Worm (Caenorhabditis elegans) whole organism, young adult: ENCODE results near the gene F42F12.4.

Source experiments
- K11D2.4 ChIP-seq: fragments of 200-800 bp; sonication (Bioruptor generic); IDR thresholded peaks from 2 replicates; pipeline ENCODE4 v1.3.6; 2022; ENCODE audit warnings: missing genetic modification reagents, missing genetic modification characterization, missing compliant biosample characterization
- T26A5.8 ChIP-seq: sonication (generic microtip); optimal IDR thresholded peaks from 2 replicates; lab custom pipeline; 2016; ENCODE audit warnings: missing genetic modification characterization, missing compliant biosample characterization
- Y53F4B.3 ChIP-seq: fragments of 200-800 bp; sonication (Bioruptor generic); IDR thresholded peaks from 2 replicates; pipeline ENCODE4 v1.3.6; 2022; ENCODE audit warnings: missing genetic modification reagents, missing genetic modification characterization, missing compliant biosample characterization
- Y56A3A.18 ChIP-seq: fragments of 200-800 bp; sonication (Bioruptor generic); IDR thresholded peaks from 2 replicates; pipeline ENCODE4 v1.3.6; 2022; ENCODE audit warnings: missing genetic modification reagents, missing genetic modification characterization, missing compliant biosample characterization
- ZK185.1 ChIP-seq: sonication (generic microtip); optimal IDR thresholded peaks from 2 replicates; lab custom pipeline; 2016; ENCODE audit warnings: mild to moderate bottlenecking, missing genetic modification characterization, missing compliant biosample characterization; ENCODE audit not compliant: poor library complexity, severe bottlenecking
- atf-7 ChIP-seq: sonication (generic microtip); optimal IDR thresholded peaks from 2 replicates; lab custom pipeline; 2017; ENCODE audit warnings: mild to moderate bottlenecking, missing genetic modification characterization, missing compliant biosample characterization
- athp-1 ChIP-seq: sonication (generic microtip); optimal IDR thresholded peaks from 2 replicates; lab custom pipeline; 2017; ENCODE audit warnings: mild to moderate bottlenecking, missing genetic modification characterization, missing compliant biosample characterization
- attf-5 ChIP-seq: fragments of 200-800 bp; sonication (Bioruptor generic); optimal IDR thresholded peaks from 2 replicates; lab custom pipeline; 2018; ENCODE audit warnings: mild to moderate bottlenecking, missing genetic modification characterization, missing compliant biosample characterization
- attf-6 ChIP-seq: fragments of 200-800 bp; sonication (Bioruptor generic); IDR thresholded peaks from 2 replicates; pipeline ENCODE4 v1.3.6; 2022; ENCODE audit warnings: missing genetic modification reagents, missing genetic modification characterization, missing compliant biosample characterization
- ccch-3 ChIP-seq: fragments of 200-800 bp; sonication (Bioruptor generic); optimal IDR thresholded peaks from 2 replicates; lab custom pipeline; 2018; ENCODE audit warnings: mild to moderate bottlenecking, missing genetic modification characterization, missing compliant biosample characterization
- chd-7 ChIP-seq: sonication (generic microtip); optimal IDR thresholded peaks from 2 replicates; lab custom pipeline; 2016; ENCODE audit warnings: mild to moderate bottlenecking, missing genetic modification characterization, moderate library complexity, missing compliant biosample characterization
- die-1 ChIP-seq: sonication (generic microtip); optimal IDR thresholded peaks from 2 replicates; lab custom pipeline; 2016; ENCODE audit warnings: missing genotype, mild to moderate bottlenecking, missing genetic modification characterization, missing compliant biosample characterization
- efl-1 ChIP-seq: fragments of 150-350 bp; optimal IDR thresholded peaks from 2 replicates; lab custom pipeline; 2014; ENCODE audit warnings: missing biosample characterization, missing genetic modification reagents, missing genetic modification characterization
- egrh-3 ChIP-seq: fragments of 200-800 bp; sonication (Bioruptor generic); IDR thresholded peaks from 2 replicates; pipeline ENCODE4 v1.3.6; 2022; ENCODE audit warnings: missing genetic modification reagents, missing genetic modification characterization, missing compliant biosample characterization
- gei-17 ChIP-seq: fragments of 200-800 bp; sonication (Bioruptor generic); optimal IDR thresholded peaks from 2 replicates; lab custom pipeline; 2018; ENCODE audit warnings: mild to moderate bottlenecking, missing genetic modification characterization, missing compliant biosample characterization
- him-1 ChIP-seq: sonication (generic microtip); optimal IDR thresholded peaks from 2 replicates; lab custom pipeline; 2016; ENCODE audit warnings: missing genotype, missing genetic modification reagents, missing genetic modification characterization, missing compliant biosample characterization
- lir-1 ChIP-seq: fragments of 200-800 bp; sonication (Bioruptor generic); conservative IDR thresholded peaks from 2 replicates; pipeline ENCODE4 v1.3.6; 2022; ENCODE audit warnings: missing genetic modification reagents, missing genetic modification characterization, missing compliant biosample characterization
- madf-10 ChIP-seq: sonication (generic microtip); optimal IDR thresholded peaks from 2 replicates; lab custom pipeline; 2016; ENCODE audit warnings: mild to moderate bottlenecking, missing genetic modification characterization, missing compliant biosample characterization
- madf-6 ChIP-seq: fragments of 200-800 bp; sonication (Bioruptor generic); IDR thresholded peaks from 2 replicates; pipeline ENCODE4 v1.3.6; 2022; ENCODE audit warnings: missing genetic modification reagents, missing genetic modification characterization, missing compliant biosample characterization
- madf-8 ChIP-seq: fragments of 200-800 bp; sonication (Bioruptor generic); conservative IDR thresholded peaks from 2 replicates; pipeline ENCODE4 v1.3.6; 2022; ENCODE audit warnings: missing genetic modification reagents, missing genetic modification characterization, missing compliant biosample characterization
- mcd-1 ChIP-seq: fragments of 200-800 bp; sonication (Bioruptor generic); IDR thresholded peaks from 2 replicates; pipeline ENCODE4 v1.3.6; 2022; ENCODE audit warnings: missing genetic modification reagents, missing genetic modification characterization, missing compliant biosample characterization
- nfyb-1 ChIP-seq: fragments of 200-800 bp; sonication (Bioruptor generic); IDR thresholded peaks from 2 replicates; pipeline ENCODE4 v1.3.6; 2022; ENCODE audit warnings: missing genetic modification reagents, missing genetic modification characterization, missing compliant biosample characterization
- nhr-120 ChIP-seq: fragments of 200-800 bp; sonication (Bioruptor generic); IDR thresholded peaks from 2 replicates; pipeline ENCODE4 v1.3.6; 2022; ENCODE audit warnings: missing genetic modification characterization, missing compliant biosample characterization
- nhr-179 ChIP-seq: sonication (generic microtip); optimal IDR thresholded peaks from 2 replicates; lab custom pipeline; 2016; ENCODE audit warnings: mild to moderate bottlenecking, missing genetic modification characterization, missing compliant biosample characterization
- nhr-27 ChIP-seq: fragments of 200-800 bp; sonication (Bioruptor generic); optimal IDR thresholded peaks from 2 replicates; lab custom pipeline; 2018; ENCODE audit warnings: mild to moderate bottlenecking, missing genetic modification characterization, moderate library complexity, missing compliant biosample characterization
- nhr-90 ChIP-seq: sonication (generic microtip); optimal IDR thresholded peaks from 2 replicates; lab custom pipeline; 2016; ENCODE audit warnings: missing genotype, mild to moderate bottlenecking, missing genetic modification characterization, missing compliant biosample characterization
- pbrm-1 ChIP-seq: fragments of 200-800 bp; sonication (Bioruptor generic); IDR thresholded peaks from 2 replicates; pipeline ENCODE4 v1.3.6; 2022; ENCODE audit warnings: missing genetic modification reagents, missing genetic modification characterization, missing compliant biosample characterization
- snpc-1.1 ChIP-seq: sonication (generic microtip); optimal IDR thresholded peaks from 2 replicates; lab custom pipeline; 2017; ENCODE audit warnings: missing genetic modification characterization, mild to moderate bottlenecking, missing compliant biosample characterization, antibody characterized with exemption, moderate library complexity, missing genotype, missing genetic modification reagents; ENCODE audit not compliant: insufficient read depth
- snpc-1.3 ChIP-seq: sonication (generic microtip); optimal IDR thresholded peaks from 2 replicates; lab custom pipeline; 2017; ENCODE audit warnings: missing genetic modification characterization, mild to moderate bottlenecking, missing compliant biosample characterization, antibody characterized with exemption, moderate library complexity, missing genotype, missing genetic modification reagents; ENCODE audit not compliant: insufficient read depth
- snpc-4 ChIP-seq, 5 experiments: fragments of 150-350 bp in 1 of 5; sonication (generic microtip) in 4 of 5; optimal IDR thresholded peaks; 2 replicates each; lab custom pipeline; 2014 to 2018; ENCODE audit warnings: missing genetic modification characterization in 5 of 5, missing biosample characterization in 3 of 5, antibody characterized with exemption in 2 of 5, mild to moderate bottlenecking in 2 of 5, missing compliant biosample characterization in 2 of 5, missing genotype in 2 of 5, moderate library complexity in 2 of 5, missing genetic modification reagents in 1 of 5
- somi-1 ChIP-seq: fragments of 200-800 bp; sonication (Bioruptor generic); optimal IDR thresholded peaks from 2 replicates; lab custom pipeline; 2018; ENCODE audit warnings: mild to moderate bottlenecking, missing genetic modification characterization, missing compliant biosample characterization
- tbp1 ChIP-seq: fragments of 200-800 bp; sonication (Bioruptor generic); optimal IDR thresholded peaks from 2 replicates; lab custom pipeline; 2018; ENCODE audit warnings: mild to moderate bottlenecking, missing genetic modification characterization, missing compliant biosample characterization
- zfh-2 ChIP-seq: fragments of 200-800 bp; sonication (Bioruptor generic); conservative IDR thresholded peaks from 2 replicates; pipeline ENCODE4 v1.3.6; 2022; ENCODE audit warnings: missing genetic modification reagents, missing genetic modification characterization, missing compliant biosample characterization
- ztf-18 ChIP-seq: sonication (generic microtip); optimal IDR thresholded peaks from 2 replicates; lab custom pipeline; 2016; ENCODE audit warnings: missing genotype, mild to moderate bottlenecking, missing genetic modification characterization, missing compliant biosample characterization
- ztf-22 ChIP-seq: fragments of 200-800 bp; sonication (Bioruptor generic); optimal IDR thresholded peaks from 2 replicates; lab custom pipeline; 2018; ENCODE audit warnings: mild to moderate bottlenecking, missing genetic modification characterization, moderate library complexity, missing compliant biosample characterization
- ztf-28 ChIP-seq: fragments of 200-800 bp; sonication (Bioruptor generic); IDR thresholded peaks from 2 replicates; pipeline ENCODE4 v1.3.6; 2022; ENCODE audit warnings: missing genetic modification reagents, missing genetic modification characterization, missing compliant biosample characterization

The F42F12.4 gene

ce11 chrX:12367498-12367897, 14.8 kb upstream of the F42F12.4 start (continued):
- TF ChIP-seq ztf-28 (GFP tag; lab: Robert Waterston, UW) (no peak), snpc-1.3 (tag; lab: Kevin White, UChicago) (peak; percentile 59), K11D2.4 (GFP tag; lab: Robert Waterston, UW) (0 out of 2 replicates have a peak, but pooled peaks have one; percentile 20), chd-7 (tag; lab: Kevin White, UChicago) (peak; percentile 30), snpc-4 (GFP tag; optimal IDR thresholded peaks at IDR 0.05; lab: Kevin White, UChicago) (peak; percentile 14), snpc-4 (tag; optimal IDR thresholded peaks at IDR 0.05; lab: Kevin White, UChicago) (peak in 2 of 4 experiments; percentile 22 to 53), T26A5.8 (tag; lab: Kevin White, UChicago) (peak; percentile 6), him-1 (peak; percentile 86), gei-17 (GFP tag; lab: Kevin White, UChicago) (peak; percentile 59), attf-6 (GFP tag; lab: Robert Waterston, UW) (0 out of 2 replicates have a peak, but pooled peaks have one; percentile 34), Y56A3A.18 (GFP tag; lab: Robert Waterston, UW) (0 out of 2 replicates have a peak, but pooled peaks have one; percentile 71), zfh-2 (GFP tag; lab: Robert Waterston, UW) (0 out of 2 replicates have a peak, but pooled peaks have one; percentile 31), snpc-1.1 (peak; percentile 5), atf-7 (tag; lab: Kevin White, UChicago) (no peak), lir-1 (0 out of 2 replicates have a peak, but pooled peaks have one; percentile 28), ccch-3 (GFP tag; lab: Kevin White, UChicago) (no peak), madf-10 (tag; lab: Kevin White, UChicago) (peak; percentile 67), nfyb-1 (peak; percentile 69), tbp1 (GFP tag; lab: Kevin White, UChicago) (peak; percentile 95), ZK185.1 (tag; lab: Kevin White, UChicago) (peak; percentile 67), somi-1 (peak; percentile 31), nhr-90 (tag; lab: Kevin White, UChicago) (peak; percentile 54), egrh-3 (GFP tag; lab: Robert Waterston, UW) (peak; percentile 42), ztf-18 (tag; lab: Kevin White, UChicago) (peak; percentile 52), die-1 (tag; lab: Kevin White, UChicago) (peak; percentile 80), ztf-22 (GFP tag; lab: Kevin White, UChicago) (no peak), attf-5 (peak; percentile 28), athp-1 (tag; lab: Kevin White, UChicago) (no peak), nhr-179 (tag; lab: Kevin White, UChicago) (no peak)

DNA sequence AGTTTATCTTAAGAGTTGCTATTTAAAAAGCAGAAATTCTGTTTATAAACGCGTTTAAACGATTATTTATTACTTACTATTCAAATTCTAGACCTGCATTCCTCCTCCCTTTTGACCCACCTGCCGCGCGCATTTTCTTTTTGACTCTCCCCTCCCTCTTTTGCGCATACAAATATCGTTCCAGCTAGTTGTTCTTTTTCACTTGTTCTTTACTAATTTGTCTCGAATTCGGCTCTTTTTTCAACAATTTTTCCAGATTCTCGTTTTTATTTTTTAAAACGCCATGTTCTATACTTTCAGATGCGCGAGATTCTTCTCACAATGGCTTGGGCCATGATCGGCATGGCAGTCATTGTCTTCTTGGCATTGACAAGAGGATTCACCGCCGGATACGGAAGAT, 12.6 kb upstream of the F42F12.4 start, which contains the start of gene F19H6.4:
Gene F19H6.4 (plus strand): TSS at position 301 of the 400 bp plus-strand sequence.
- peak; percentile 61; the same call in 1 of the 2 replicates for TF ChIP-seq madf-6 (GFP tag; lab: Robert Waterston, UW)
- TF ChIP-seq efl-1 (GFP tag; lab: Kevin White, UChicago): peak; percentile 42
- TF ChIP-seq mcd-1 (GFP tag; lab: Robert Waterston, UW): no peak
- no peak for TF ChIP-seq pbrm-1 (GFP tag; lab: Robert Waterston, UW)
- TF ChIP-seq nhr-120 (GFP tag; lab: Robert Waterston, UW): no peak
- no peak for TF ChIP-seq nhr-27 (tag; lab: Kevin White, UChicago)
- no peak for TF ChIP-seq Y53F4B.3
- 0 out of 2 replicates have a peak, but pooled peaks have one; percentile 15 for TF ChIP-seq madf-8 (GFP tag; lab: Robert Waterston, UW)
